Fruit fly (Drosophila melanogaster) Kc167 (cell line): ENCODE data around the gene Marf1.

Experiments used
- Sin3A ChIP-seq: fragments of >200 bp; optimal IDR thresholded peaks from 2 replicates; lab custom pipeline; 2018; ENCODE audit warnings: missing external identifiers
- h ChIP-seq: fragments of >200 bp; optimal IDR thresholded peaks from 3 replicates; lab custom pipeline; 2018; ENCODE audit warnings: missing external identifiers
- psq ChIP-seq: fragments of >200 bp; optimal IDR thresholded peaks from 2 replicates; lab custom pipeline; 2017; ENCODE audit warnings: missing external identifiers

DNA sequence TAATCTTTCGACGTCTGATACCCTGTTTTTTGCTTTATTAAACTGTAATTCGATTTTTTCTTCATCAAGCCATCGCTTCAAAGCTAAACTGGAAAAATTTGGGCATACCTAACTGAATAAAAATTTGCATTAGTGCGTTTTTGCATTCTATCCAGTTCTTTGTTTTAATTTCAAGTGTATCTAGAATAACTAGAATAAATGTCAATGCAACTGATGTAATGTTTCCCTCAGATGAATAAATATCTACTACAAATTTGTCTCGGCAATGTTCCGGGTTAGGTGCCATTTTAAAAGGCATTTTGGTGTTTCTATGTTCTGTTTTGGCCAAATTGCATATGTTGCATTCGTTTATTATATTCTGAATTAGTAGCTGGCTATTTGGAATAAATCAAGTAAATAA is at the start of gene Marf1:
- no peak for TF ChIP-seq psq (lab: Kevin White, UChicago)
- no peak for TF ChIP-seq h (lab: Kevin White, UChicago)
- no peak for TF ChIP-seq Sin3A (lab: Kevin White, UChicago)
